Worm (Caenorhabditis elegans) whole organism, L3 larva: ENCODE measurements around the gene F49H6.12.

Experiments used
- jun-1 ChIP-seq: fragments of 150-350 bp; optimal IDR thresholded peaks from 2 replicates; lab custom pipeline; 2014; ENCODE audit warnings: missing biosample characterization, missing genetic modification reagents, missing genetic modification characterization
- skn-1 ChIP-seq: fragments of 150-350 bp; optimal IDR thresholded peaks from 2 replicates; lab custom pipeline; 2014; ENCODE audit warnings: missing biosample characterization, missing genetic modification characterization

- TF ChIP-seq jun-1 (tag; lab: Kevin White, UChicago) (no peak), skn-1 (tag; lab: Kevin White, UChicago) (no peak)
These were observed 1.6 kb downstream of the F49H6.12 start, which contains the start of gene F49H6.17 for ce11 chrV:17019690-17020089.
